Fruit fly (Drosophila melanogaster) whole organism, embryonic: ENCODE results near the gene Tsp96F.

Experiments used
- C15 ChIP-seq: fragments of 200-800 bp; sonication (Bioruptor generic); IDR thresholded peaks from 3 replicates; pipeline ENCODE4 v1.3.6; 2022; ENCODE audit warnings: missing biosample characterization, missing genetic modification characterization
- CG10147 ChIP-seq: fragments of 200-800 bp; sonication (Bioruptor generic); optimal IDR thresholded peaks from 2 replicates; lab custom pipeline; 2019; ENCODE audit warnings: missing biosample characterization, mild to moderate bottlenecking, missing genetic modification characterization, moderate library complexity
- CG12155 ChIP-seq: fragments of 200-800 bp; sonication (Bioruptor generic); optimal IDR thresholded peaks from 3 replicates; lab custom pipeline; 2016; ENCODE audit warnings: missing biosample characterization, missing genetic modification characterization
- CG12219 ChIP-seq: fragments of 200-800 bp; sonication (Bioruptor generic); optimal IDR thresholded peaks from 3 replicates; lab custom pipeline; 2018; ENCODE audit warnings: missing biosample characterization, mild to moderate bottlenecking, missing genetic modification characterization
- CG12299 ChIP-seq: fragments of 200-800 bp; sonication (Bioruptor generic); optimal IDR thresholded peaks from 2 replicates; lab custom pipeline; 2018; ENCODE audit warnings: missing biosample characterization, mild to moderate bottlenecking, missing genetic modification characterization
- CG12769 ChIP-seq: fragments of 200-800 bp; sonication (Bioruptor generic); optimal IDR thresholded peaks from 2 replicates; lab custom pipeline; 2019; ENCODE audit warnings: missing biosample characterization, mild to moderate bottlenecking, missing genetic modification characterization, moderate library complexity
- CG14965 ChIP-seq: fragments of 200-800 bp; sonication (Bioruptor generic); optimal IDR thresholded peaks from 2 replicates; lab custom pipeline; 2016; ENCODE audit warnings: missing biosample characterization, missing genetic modification characterization, borderline replicate concordance
- CG15073 ChIP-seq: fragments of 200-800 bp; sonication (Bioruptor generic); optimal IDR thresholded peaks from 2 replicates; lab custom pipeline; 2016; ENCODE audit warnings: missing biosample characterization, missing genetic modification characterization
- CG17328 ChIP-seq: fragments of 200-800 bp; sonication (Bioruptor generic); IDR thresholded peaks from 2 replicates; pipeline ENCODE4 v1.3.6; 2022; ENCODE audit warnings: missing biosample characterization, missing genetic modification characterization
- CG17385 ChIP-seq: fragments of 200-800 bp; sonication (Bioruptor generic); optimal IDR thresholded peaks from 3 replicates; lab custom pipeline; 2018; ENCODE audit warnings: missing biosample characterization, mild to moderate bottlenecking, missing genetic modification characterization
- CG17802 ChIP-seq: fragments of 200-800 bp; sonication (Bioruptor generic); optimal IDR thresholded peaks from 2 replicates; lab custom pipeline; 2018; ENCODE audit warnings: missing biosample characterization, mild to moderate bottlenecking, missing genetic modification characterization, moderate library complexity
- CG18262 ChIP-seq: fragments of 200-800 bp; optimal IDR thresholded peaks from 3 replicates; lab custom pipeline; 2019; ENCODE audit warnings: missing biosample characterization, mild to moderate bottlenecking, missing genetic modification characterization, moderate library complexity
- CG1832 ChIP-seq: fragments of 200-800 bp; sonication (Bioruptor generic); optimal IDR thresholded peaks from 2 replicates; lab custom pipeline; 2017; ENCODE audit warnings: missing biosample characterization, mild to moderate bottlenecking, missing genetic modification characterization, inconsistent platforms
- CG2129 ChIP-seq: fragments of 200-800 bp; sonication (Bioruptor generic); IDR thresholded peaks from 2 replicates; pipeline ENCODE4 v1.3.6; 2022; ENCODE audit warnings: missing biosample characterization, missing genetic modification characterization; ENCODE audit not compliant: partially characterized antibody
- CG7963 ChIP-seq: fragments of 200-800 bp; sonication (Bioruptor generic); IDR thresholded peaks from 3 replicates; pipeline ENCODE4 v1.3.6; 2022; ENCODE audit warnings: missing biosample characterization, missing genetic modification characterization; ENCODE audit not compliant: partially characterized antibody
- CHES-1-like ChIP-seq: fragments of 200-800 bp; sonication (Bioruptor generic); optimal IDR thresholded peaks from 2 replicates; lab custom pipeline; 2016; ENCODE audit warnings: missing biosample characterization, missing genetic modification characterization
- Dp ChIP-seq: fragments of 200-800 bp; sonication (Bioruptor generic); optimal IDR thresholded peaks from 2 replicates; lab custom pipeline; 2018; ENCODE audit warnings: missing biosample characterization, mild to moderate bottlenecking, missing genetic modification characterization, moderate library complexity
- H2.0 ChIP-seq: fragments of 200-800 bp; sonication (Bioruptor generic); IDR thresholded peaks from 2 replicates; pipeline ENCODE4 v1.3.6; 2022; ENCODE audit warnings: missing biosample characterization, missing genetic modification characterization
- HmgD ChIP-seq: fragments of 200-800 bp; sonication (Bioruptor generic); optimal IDR thresholded peaks from 3 replicates; lab custom pipeline; 2016; ENCODE audit warnings: missing biosample characterization, missing genetic modification characterization
- Hr3 ChIP-seq: fragments of 200-800 bp; sonication (Bioruptor generic); optimal IDR thresholded peaks from 3 replicates; lab custom pipeline; 2016; ENCODE audit warnings: missing biosample characterization, missing genetic modification characterization
- Lim3 ChIP-seq: fragments of 200-800 bp; sonication (Bioruptor generic); IDR thresholded peaks from 2 replicates; pipeline ENCODE4 v1.3.6; 2022; ENCODE audit warnings: missing biosample characterization, missing genetic modification characterization
- Mes4 ChIP-seq: fragments of 200-800 bp; sonication (Bioruptor generic); optimal IDR thresholded peaks from 2 replicates; lab custom pipeline; 2016; ENCODE audit warnings: missing biosample characterization, missing genetic modification characterization
- Ptx1 ChIP-seq: fragments of 200-800 bp; sonication (Bioruptor generic); IDR thresholded peaks from 2 replicates; pipeline ENCODE4 v1.3.6; 2022; ENCODE audit warnings: missing biosample characterization, missing genetic modification characterization
- Rfx ChIP-seq: fragments of 200-800 bp; sonication (Bioruptor generic); IDR thresholded peaks from 2 replicates; pipeline ENCODE4 v1.3.6; 2022; ENCODE audit warnings: missing biosample characterization, missing genetic modification characterization
- Trl ChIP-seq, 3 experiments: fragments of >200 bp in 2 of 3; fragments of 200-800 bp in 1 of 3; sonication (Bioruptor generic) in 1 of 3; optimal IDR thresholded peaks; 2 replicates in 1 of 3; 3 replicates in 2 of 3; lab custom pipeline; 2016 to 2017; ENCODE audit warnings: missing biosample characterization in 1 of 3, missing genetic modification characterization in 1 of 3
- ab ChIP-seq: fragments of 200-800 bp; sonication (Bioruptor generic); optimal IDR thresholded peaks from 2 replicates; lab custom pipeline; 2016; ENCODE audit warnings: missing biosample characterization, missing genetic modification characterization
- aop ChIP-seq: fragments of 200-800 bp; sonication (Bioruptor generic); IDR thresholded peaks from 2 replicates; pipeline ENCODE4 v1.3.6; 2022; ENCODE audit warnings: missing biosample characterization, missing genetic modification characterization
- bbx ChIP-seq: fragments of 200-800 bp; sonication (Bioruptor generic); IDR thresholded peaks from 2 replicates; pipeline ENCODE4 v1.3.6; 2022; ENCODE audit warnings: missing biosample characterization, missing genetic modification characterization; ENCODE audit not compliant: partially characterized antibody
- br ChIP-seq: fragments of >200 bp; optimal IDR thresholded peaks from 2 replicates; lab custom pipeline; 2017
- caup ChIP-seq: fragments of 200-800 bp; sonication (Bioruptor generic); optimal IDR thresholded peaks from 3 replicates; lab custom pipeline; 2017; ENCODE audit warnings: missing biosample characterization, mild to moderate bottlenecking, missing genetic modification characterization, moderate library complexity; ENCODE audit not compliant: severe bottlenecking
- chif ChIP-seq, 2 experiments: fragments of 200-800 bp; sonication (Bioruptor generic); optimal IDR thresholded peaks; 3 replicates each; lab custom pipeline; 2016; ENCODE audit warnings: missing biosample characterization in 2 of 2, missing genetic modification characterization in 2 of 2
- crc ChIP-seq: fragments of 200-800 bp; sonication (Bioruptor generic); optimal IDR thresholded peaks from 2 replicates; lab custom pipeline; 2016; ENCODE audit warnings: missing biosample characterization, missing genetic modification characterization
- crp ChIP-seq, 2 experiments: fragments of 200-800 bp; sonication (Bioruptor generic); optimal IDR thresholded peaks; 2 replicates in 1 of 2; 3 replicates in 1 of 2; lab custom pipeline; 2017; ENCODE audit warnings: missing biosample characterization in 2 of 2, missing genetic modification characterization in 2 of 2, mild to moderate bottlenecking in 1 of 2, moderate library complexity in 1 of 2
- ham ChIP-seq: fragments of 200-800 bp; sonication (Bioruptor generic); IDR thresholded peaks from 2 replicates; pipeline ENCODE4 v1.3.6; 2022; ENCODE audit warnings: missing biosample characterization, missing genetic modification characterization
- mirr ChIP-seq: fragments of 200-800 bp; sonication (Bioruptor generic); optimal IDR thresholded peaks from 3 replicates; lab custom pipeline; 2018; ENCODE audit warnings: missing biosample characterization, mild to moderate bottlenecking, missing genetic modification characterization
- nerfin-2 ChIP-seq: fragments of 200-800 bp; sonication (Bioruptor generic); IDR thresholded peaks from 2 replicates; pipeline ENCODE4 v1.3.6; 2022; ENCODE audit warnings: missing biosample characterization, missing genetic modification characterization; ENCODE audit not compliant: partially characterized antibody
- p53 ChIP-seq: fragments of 200-800 bp; sonication (Bioruptor generic); optimal IDR thresholded peaks from 2 replicates; lab custom pipeline; 2016; ENCODE audit warnings: missing biosample characterization, missing genetic modification characterization
- phol ChIP-seq: fragments of 200-800 bp; sonication (Bioruptor generic); optimal IDR thresholded peaks from 3 replicates; lab custom pipeline; 2018; ENCODE audit warnings: missing biosample characterization, mild to moderate bottlenecking, missing genetic modification characterization, moderate library complexity
- repo ChIP-seq: fragments of 200-800 bp; sonication (Bioruptor generic); optimal IDR thresholded peaks from 2 replicates; lab custom pipeline; 2016; ENCODE audit warnings: missing biosample characterization, missing genetic modification characterization
- row ChIP-seq: fragments of 200-800 bp; sonication (Bioruptor generic); IDR thresholded peaks from 3 replicates; pipeline ENCODE4 v1.3.6; 2022; ENCODE audit warnings: missing biosample characterization, missing genetic modification characterization
- sens-2 ChIP-seq: fragments of 200-800 bp; sonication (Bioruptor generic); IDR thresholded peaks from 2 replicates; pipeline ENCODE4 v1.3.6; 2022; ENCODE audit warnings: missing biosample characterization, missing genetic modification characterization
- tin ChIP-seq: fragments of 200-800 bp; sonication (Bioruptor generic); optimal IDR thresholded peaks from 3 replicates; lab custom pipeline; 2016; ENCODE audit warnings: missing biosample characterization, missing genetic modification characterization
- tll ChIP-seq, 2 experiments: fragments of 200-800 bp in 1 of 2; fragments of >200 bp in 1 of 2; sonication (Bioruptor generic) in 1 of 2; optimal IDR thresholded peaks; 2 replicates each; lab custom pipeline; 2017 to 2019; ENCODE audit warnings: missing biosample characterization in 2 of 2, missing genetic modification characterization in 2 of 2, mild to moderate bottlenecking in 1 of 2, moderate library complexity in 1 of 2
- ttk ChIP-seq: fragments of 200-800 bp; sonication (Bioruptor generic); IDR thresholded peaks from 2 replicates; pipeline ENCODE4 v2.1.2; 2022; ENCODE audit warnings: missing biosample characterization, missing genetic modification characterization
- vfl ChIP-seq: fragments of 200-800 bp; sonication (Bioruptor generic); optimal IDR thresholded peaks from 2 replicates; lab custom pipeline; 2016; ENCODE audit warnings: missing biosample characterization, missing genetic modification characterization
- wdn ChIP-seq: fragments of 200-800 bp; sonication (Bioruptor generic); IDR thresholded peaks from 2 replicates; pipeline ENCODE4 v1.3.6; 2022; ENCODE audit warnings: missing biosample characterization, missing genetic modification characterization
- z ChIP-seq: fragments of 200-800 bp; sonication (Bioruptor generic); IDR thresholded peaks from 3 replicates; pipeline ENCODE4 v1.3.6; 2022; ENCODE audit warnings: missing biosample characterization, missing genetic modification characterization
- zen ChIP-seq: fragments of 200-800 bp; sonication (Bioruptor generic); optimal IDR thresholded peaks from 3 replicates; lab custom pipeline; 2018; ENCODE audit warnings: missing biosample characterization, mild to moderate bottlenecking, missing genetic modification characterization, moderate library complexity
- zfh1 ChIP-seq: fragments of 200-800 bp; sonication (Bioruptor generic); IDR thresholded peaks from 3 replicates; pipeline ENCODE4 v1.3.6; 2022; ENCODE audit warnings: missing biosample characterization, missing genetic modification characterization

Gene Tsp96F

dm6 chr3R:25880971-25881809 is at the start of gene Tsp96F (continued):
- no peak for TF ChIP-seq CG17385
- no peak for TF ChIP-seq p53 (GFP tag; lab: Kevin White, UChicago)
- TF ChIP-seq z (GFP tag; lab: Robert Waterston, UW) = no peak
- no peak for TF ChIP-seq C15 (GFP tag; lab: Robert Waterston, UW)
- TF ChIP-seq CG14965 (GFP tag; lab: Kevin White, UChicago) = no peak
- no peak for TF ChIP-seq caup (GFP tag; lab: Kevin White, UChicago)
- TF ChIP-seq chif (GFP tag; optimal IDR thresholded peaks at IDR 0.05; lab: Kevin White, UChicago) = no peak
- TF ChIP-seq CG17802 (tag; lab: Kevin White, UChicago) = no peak
- TF ChIP-seq CHES-1-like = no peak
- TF ChIP-seq Mes4 = peak; percentile 5
- TF ChIP-seq CG10147 (GFP tag; lab: Kevin White, UChicago) = no peak
- TF ChIP-seq Trl (optimal IDR thresholded peaks at IDR 0.05; lab: Kevin White, UChicago) = no peak
- no peak for TF ChIP-seq Trl (GFP tag; optimal IDR thresholded peaks at IDR 0.05; lab: Kevin White, UChicago)
- no peak for TF ChIP-seq wdn (GFP tag; lab: Robert Waterston, UW)
- TF ChIP-seq CG15073 = no peak
- TF ChIP-seq aop (GFP tag; lab: Robert Waterston, UW) = no peak
- TF ChIP-seq tin (GFP tag; lab: Kevin White, UChicago) = no peak
- TF ChIP-seq CG17328 (GFP tag; lab: Robert Waterston, UW) = no peak
- no peak for TF ChIP-seq zfh1 (GFP tag; lab: Robert Waterston, UW)
- peak; percentile 50 for TF ChIP-seq Dp
- peak; percentile 6 for TF ChIP-seq CG12219
- no peak for TF ChIP-seq CG18262 (tag; lab: Kevin White, UChicago)
- peak; percentile 53 for TF ChIP-seq HmgD (GFP tag; lab: Kevin White, UChicago)
- TF ChIP-seq tll (GFP tag; optimal IDR thresholded peaks at IDR 0.05; lab: Kevin White, UChicago) = no peak
- no peak for TF ChIP-seq repo (GFP tag; lab: Kevin White, UChicago)
- no peak for TF ChIP-seq Ptx1 (GFP tag; lab: Robert Waterston, UW)
- TF ChIP-seq br (lab: Kevin White, UChicago) = no peak
- TF ChIP-seq Rfx (GFP tag; lab: Robert Waterston, UW) = peak; percentile 35; the same call in 1 of the 2 replicates
- no peak for TF ChIP-seq Lim3
- no peak for TF ChIP-seq Hr3
- TF ChIP-seq ham (GFP tag; lab: Robert Waterston, UW) = no peak
- peak; percentile 69 for TF ChIP-seq bbx
- peak; percentile 8 for TF ChIP-seq zen (tag; lab: Kevin White, UChicago)
- TF ChIP-seq ab (GFP tag; lab: Kevin White, UChicago) = no peak
- no peak for TF ChIP-seq CG12155 (GFP tag; lab: Kevin White, UChicago)
- no peak for TF ChIP-seq sens-2 (GFP tag; lab: Robert Waterston, UW)
- no peak for TF ChIP-seq CG12769 (tag; lab: Kevin White, UChicago)
- TF ChIP-seq CG12299 (tag; lab: Kevin White, UChicago) = peak; percentile 50
- TF ChIP-seq phol (tag; lab: Kevin White, UChicago) = peak; percentile 22
- TF ChIP-seq crc (GFP tag; lab: Kevin White, UChicago) = no peak
- TF ChIP-seq crp (GFP tag; optimal IDR thresholded peaks at IDR 0.05; lab: Kevin White, UChicago) = no peak
- TF ChIP-seq H2.0 = no peak
- no peak for TF ChIP-seq nerfin-2 (GFP tag; lab: Robert Waterston, UW)
- no peak for TF ChIP-seq CG2129 (GFP tag; lab: Robert Waterston, UW)
- TF ChIP-seq mirr = no peak
- 0 out of 3 replicates have a peak, but pooled peaks have one; percentile 47 for TF ChIP-seq CG7963 (GFP tag; lab: Robert Waterston, UW)
- TF ChIP-seq CG1832 (GFP tag; lab: Kevin White, UChicago) = no peak
- TF ChIP-seq row (GFP tag; lab: Robert Waterston, UW) = peak; percentile 43; the same call in 2 of the 3 replicates
- no peak for TF ChIP-seq vfl (GFP tag; lab: Kevin White, UChicago)
- no peak for TF ChIP-seq ttk (GFP tag; lab: Robert Waterston, UW)
